Worm (Caenorhabditis elegans): Measurements from ENCODE around the gene asah-2.

The asah-2 gene

DNA sequence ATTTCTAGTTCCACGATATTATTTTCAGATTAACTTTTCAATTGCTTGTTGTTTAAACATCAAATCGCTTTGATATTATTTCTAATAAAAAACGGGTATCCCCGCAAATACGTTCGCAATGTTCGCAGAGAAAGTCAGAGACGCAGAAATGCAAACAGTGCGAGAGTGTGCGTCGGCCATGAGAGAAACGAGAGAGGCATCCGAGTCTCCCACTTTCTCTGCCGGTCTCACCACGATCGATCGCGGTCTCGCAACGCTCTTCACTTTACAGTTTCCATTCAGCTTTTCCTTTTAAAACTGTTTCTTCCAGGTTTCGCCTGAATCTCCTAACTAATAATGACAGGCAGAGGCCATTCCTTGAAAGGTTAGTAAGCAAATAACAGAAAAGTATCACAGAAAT, 34.9 kb downstream of the asah-2 start, which contains the start of gene F33H1.4:
Gene F33H1.4, plus strand, starts transcription at position 311 of the 400 bp plus-strand sequence.
- TF ChIP-seq unc-120 (tag; optimal IDR thresholded peaks at IDR 0.05; ENCODE audit: poor library complexity, severe bottlenecking) (no peak), zip-8 (tag; optimal IDR thresholded peaks at IDR 0.05) (no peak), snpc-4 (tag; optimal IDR thresholded peaks at IDR 0.05) (no peak), elt-1 (tag; optimal IDR thresholded peaks at IDR 0.05; ENCODE audit: borderline replicate concordance, insufficient read depth) (no peak), M03D4.4 (tag; optimal IDR thresholded peaks at IDR 0.05) (no peak), nhr-237 (tag; optimal IDR thresholded peaks at IDR 0.05) (no peak), sem-2 (GFP tag; optimal IDR thresholded peaks at IDR 0.05) (no peak), nhr-2 (tag; optimal IDR thresholded peaks at IDR 0.05) (no peak), lin-32 (GFP tag; optimal IDR thresholded peaks at IDR 0.05) (no peak), nhr-28 (tag; optimal IDR thresholded peaks at IDR 0.05) (no peak), cnd-1 (tag; optimal IDR thresholded peaks at IDR 0.05) (no peak), bed-3 (GFP tag; optimal IDR thresholded peaks at IDR 0.05) (no peak), ceh-39 (tag; optimal IDR thresholded peaks at IDR 0.05) (peak; percentile 30), nhr-76 (tag; optimal IDR thresholded peaks at IDR 0.05) (no peak), unc-39 (tag; optimal IDR thresholded peaks at IDR 0.05) (no peak), tbx-8 (GFP tag; optimal IDR thresholded peaks at IDR 0.05) (no peak), lsy-2 (tag; optimal IDR thresholded peaks at IDR 0.05) (peak; percentile 91), drap-1 (GFP tag; optimal IDR thresholded peaks at IDR 0.05) (no peak), hlh-1 (tag; optimal IDR thresholded peaks at IDR 0.05) (peak; percentile 39), blmp-1 (tag; optimal IDR thresholded peaks at IDR 0.05) (peak; percentile 75), flh-1 (GFP tag; optimal IDR thresholded peaks at IDR 0.05) (no peak), ham-2 (GFP tag; optimal IDR thresholded peaks at IDR 0.05) (no peak), lin-13 (tag; optimal IDR thresholded peaks at IDR 0.05) (peak; percentile 85), mab-5 (tag; optimal IDR thresholded peaks at IDR 0.05) (no peak)

DNA sequence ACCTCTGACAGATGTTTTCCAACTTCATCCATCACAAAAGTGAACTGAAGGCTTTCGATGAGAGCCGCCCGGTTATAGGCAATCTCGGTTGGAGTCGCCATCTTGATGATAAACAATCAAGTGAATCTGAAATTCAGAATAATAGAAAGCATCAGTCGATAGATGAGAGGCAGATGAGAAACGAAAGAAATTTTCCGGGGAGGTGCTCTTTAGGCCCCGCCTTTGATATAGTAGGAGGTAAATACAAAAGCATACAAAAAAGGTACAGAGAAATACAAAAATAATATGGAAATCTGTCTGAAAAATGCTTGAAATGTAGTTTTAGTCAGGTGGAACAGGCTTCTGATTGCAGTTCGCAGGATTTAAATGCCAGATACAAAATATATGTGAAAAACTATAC, 43.2 kb downstream of the asah-2 start, which contains the start of gene srd-1:
Gene srd-1, minus strand, starts transcription at position 101 of the 400 bp plus-strand sequence.
- TF ChIP-seq mab-5 (tag; optimal IDR thresholded peaks at IDR 0.05), result no peak
- TF ChIP-seq unc-120 (tag; optimal IDR thresholded peaks at IDR 0.05; ENCODE audit: poor library complexity, severe bottlenecking), result no peak
- TF ChIP-seq nhr-237 (tag; optimal IDR thresholded peaks at IDR 0.05), result no peak
- TF ChIP-seq lin-13 (tag; optimal IDR thresholded peaks at IDR 0.05), result no peak
- no peak for TF ChIP-seq snpc-4 (tag; optimal IDR thresholded peaks at IDR 0.05)
- no peak for TF ChIP-seq nhr-12 (tag; optimal IDR thresholded peaks at IDR 0.05)
- TF ChIP-seq nhr-2 (tag; optimal IDR thresholded peaks at IDR 0.05), result no peak
- TF ChIP-seq ceh-43 (GFP tag; optimal IDR thresholded peaks at IDR 0.05), result no peak
- TF ChIP-seq ztf-11 (tag; optimal IDR thresholded peaks at IDR 0.05), result no peak
- no peak for TF ChIP-seq sem-2 (GFP tag; optimal IDR thresholded peaks at IDR 0.05)
- no peak for TF ChIP-seq ceh-39 (tag; optimal IDR thresholded peaks at IDR 0.05)
- TF ChIP-seq ham-2 (GFP tag; optimal IDR thresholded peaks at IDR 0.05), result no peak
- no peak for TF ChIP-seq pha-4 (tag; optimal IDR thresholded peaks at IDR 0.05)
- no peak for TF ChIP-seq ces-1 (GFP tag; optimal IDR thresholded peaks at IDR 0.05)
- TF ChIP-seq cnd-1 (tag; optimal IDR thresholded peaks at IDR 0.05), result no peak
- TF ChIP-seq blmp-1 (tag; optimal IDR thresholded peaks at IDR 0.05), result no peak
- TF ChIP-seq sptf-1 (tag; optimal IDR thresholded peaks at IDR 0.05), result no peak
- TF ChIP-seq nhr-76 (tag; optimal IDR thresholded peaks at IDR 0.05), result no peak

DNA sequence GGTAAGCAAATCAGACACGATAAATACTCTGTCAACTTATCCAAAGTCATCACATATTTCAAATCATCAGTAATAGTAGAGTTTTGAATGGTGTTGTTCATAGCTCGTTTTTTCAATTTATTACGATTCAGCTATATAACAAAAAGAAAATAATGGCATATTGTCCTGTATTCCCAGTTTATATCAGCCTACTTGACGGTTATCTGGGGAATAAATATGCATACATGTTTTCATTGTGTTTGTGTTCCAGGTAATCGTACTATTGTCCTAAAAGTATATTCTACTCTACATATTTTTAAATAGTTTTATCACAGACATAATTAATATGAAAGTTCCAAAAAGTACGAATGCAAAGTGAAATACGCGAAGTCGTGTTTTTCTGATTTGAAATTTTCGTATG, 48.4 kb downstream of the asah-2 start, which contains the start of gene srd-2:
Gene srd-2, minus strand, starts transcription at position 101 of the 400 bp plus-strand sequence.
- no peak for TF ChIP-seq unc-39 (tag; optimal IDR thresholded peaks at IDR 0.05)
- TF ChIP-seq sptf-1 (tag; optimal IDR thresholded peaks at IDR 0.05), result no peak
- TF ChIP-seq lin-13 (tag; optimal IDR thresholded peaks at IDR 0.05), result no peak
- no peak for TF ChIP-seq ham-2 (GFP tag; optimal IDR thresholded peaks at IDR 0.05)
- no peak for TF ChIP-seq ceh-39 (tag; optimal IDR thresholded peaks at IDR 0.05)
- no peak for TF ChIP-seq mab-5 (tag; optimal IDR thresholded peaks at IDR 0.05)
- TF ChIP-seq nhr-76 (tag; optimal IDR thresholded peaks at IDR 0.05), result no peak
- no peak for TF ChIP-seq mls-2 (tag; optimal IDR thresholded peaks at IDR 0.05)
- TF ChIP-seq lin-32 (GFP tag; optimal IDR thresholded peaks at IDR 0.05), result no peak
- TF ChIP-seq elt-1 (tag; optimal IDR thresholded peaks at IDR 0.05; ENCODE audit: borderline replicate concordance, insufficient read depth), result no peak
- TF ChIP-seq mep-1 (tag; optimal IDR thresholded peaks at IDR 0.05), result no peak
- no peak for TF ChIP-seq drap-1 (GFP tag; optimal IDR thresholded peaks at IDR 0.05)
- no peak for TF ChIP-seq M03D4.4 (tag; optimal IDR thresholded peaks at IDR 0.05)
- TF ChIP-seq unc-120 (tag; optimal IDR thresholded peaks at IDR 0.05; ENCODE audit: poor library complexity, severe bottlenecking), result no peak
- TF ChIP-seq snpc-4 (tag; optimal IDR thresholded peaks at IDR 0.05), result no peak
- TF ChIP-seq flh-1 (GFP tag; optimal IDR thresholded peaks at IDR 0.05), result no peak
- TF ChIP-seq cnd-1 (tag; optimal IDR thresholded peaks at IDR 0.05), result no peak

DNA sequence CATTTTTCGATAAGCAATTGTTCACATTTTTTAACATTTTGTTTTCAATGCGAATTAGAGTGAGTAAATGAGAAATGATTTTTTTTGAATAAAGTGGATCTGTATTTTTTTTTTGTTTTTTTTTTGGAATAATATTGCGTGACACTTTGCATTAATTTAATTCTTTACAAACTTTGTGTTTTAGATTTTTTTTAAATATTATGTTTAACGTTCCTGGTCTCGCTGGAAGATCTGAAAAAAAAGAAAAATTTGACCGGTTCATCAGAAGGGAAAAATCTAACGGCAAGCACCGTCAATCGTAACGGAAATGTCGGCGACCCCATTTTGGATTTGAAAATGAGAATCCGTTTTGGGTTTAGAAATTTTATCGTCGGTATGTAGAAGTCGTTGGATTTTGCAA, 50.0 kb downstream of the asah-2 start, which contains the start of gene cdc-25.4:
Gene cdc-25.4, minus strand, starts transcription at position 101 of the 400 bp plus-strand sequence.
- TF ChIP-seq ham-2 (GFP tag; optimal IDR thresholded peaks at IDR 0.05) (no peak), sptf-1 (tag; optimal IDR thresholded peaks at IDR 0.05) (no peak), lsy-2 (tag; optimal IDR thresholded peaks at IDR 0.05) (no peak), hlh-1 (tag; optimal IDR thresholded peaks at IDR 0.05) (no peak), unc-62 (GFP tag; optimal IDR thresholded peaks at IDR 0.05) (no peak), nhr-2 (tag; optimal IDR thresholded peaks at IDR 0.05) (no peak), lin-32 (GFP tag; optimal IDR thresholded peaks at IDR 0.05) (no peak), nhr-12 (tag; optimal IDR thresholded peaks at IDR 0.05) (no peak)
